Fruit fly (Drosophila melanogaster): ENCODE results near the gene CG3407.

Gene CG3407

dm6 chr2L:3773624-3773978 is 39.6 kb downstream of the CG3407 start (continued):
- TF ChIP-seq pros (GFP tag; optimal IDR thresholded peaks at IDR 0.05) (peak; percentile 32), vnd (GFP tag; IDR thresholded peaks at IDR 0.05; ENCODE audit: partially characterized antibody) (no peak), Atf6 (GFP tag; IDR thresholded peaks at IDR 0.05) (no peak), dmrt11E (tag; optimal IDR thresholded peaks at IDR 0.05) (no peak), CG31365 (tag; optimal IDR thresholded peaks at IDR 0.05) (no peak), CG7987 (GFP tag; optimal IDR thresholded peaks at IDR 0.05) (no peak), emc (GFP tag; optimal IDR thresholded peaks at IDR 0.05) (no peak), dysf (GFP tag; IDR thresholded peaks at IDR 0.05) (no peak), Fer1 (GFP tag; optimal IDR thresholded peaks at IDR 0.05) (no peak), chinmo (GFP tag; IDR thresholded peaks at IDR 0.05; ENCODE audit: partially characterized antibody) (peak; percentile 83; the same call in 2 of the 4 replicates), toy (GFP tag; IDR thresholded peaks at IDR 0.05) (no peak), corto (GFP tag; optimal IDR thresholded peaks at IDR 0.05) (no peak), usp (GFP tag; optimal IDR thresholded peaks at IDR 0.05) (no peak), CG10654 (GFP tag; optimal IDR thresholded peaks at IDR 0.05) (no peak), CTCF (GFP tag; optimal IDR thresholded peaks at IDR 0.05) (no peak), Nf-YB (GFP tag; optimal IDR thresholded peaks at IDR 0.05) (no peak), CG6254 (GFP tag; optimal IDR thresholded peaks at IDR 0.05) (no peak), CG15514 (GFP tag; optimal IDR thresholded peaks at IDR 0.05) (no peak), NC2β (GFP tag; optimal IDR thresholded peaks at IDR 0.05) (no peak), CG10462 (GFP tag; optimal IDR thresholded peaks at IDR 0.05) (no peak), CG31441 (GFP tag; IDR thresholded peaks at IDR 0.05) (no peak), ken (GFP tag; IDR thresholded peaks at IDR 0.05) (no peak), esg (GFP tag; conservative IDR thresholded peaks at IDR 0.05) (no peak), ATbp (GFP tag; optimal IDR thresholded peaks at IDR 0.05) (no peak), CG8944 (GFP tag; optimal IDR thresholded peaks at IDR 0.05) (no peak), Dek (tag; optimal IDR thresholded peaks at IDR 0.05) (no peak), CG10366 (GFP tag; IDR thresholded peaks at IDR 0.05) (no peak), HLH4C (GFP tag; IDR thresholded peaks at IDR 0.05; ENCODE audit: partially characterized antibody) (no peak), CG17912 (GFP tag; optimal IDR thresholded peaks at IDR 0.05) (no peak), CG12104 (GFP tag; optimal IDR thresholded peaks at IDR 0.05) (no peak), hkb (optimal IDR thresholded peaks at IDR 0.05) (no peak), hkb (GFP tag; IDR thresholded peaks at IDR 0.05) (no peak), nom (GFP tag; optimal IDR thresholded peaks at IDR 0.05) (peak; percentile 54), CG10267 (tag; optimal IDR thresholded peaks at IDR 0.05) (no peak), Fer2 (tag; optimal IDR thresholded peaks at IDR 0.05) (no peak), lola (GFP tag; optimal IDR thresholded peaks at IDR 0.05) (no peak), CG7372 (GFP tag; IDR thresholded peaks at IDR 0.05) (no peak), CG12299 (tag; optimal IDR thresholded peaks at IDR 0.05) (no peak), Mrtf (GFP tag; IDR thresholded peaks at IDR 0.05) (no peak), Eip74EF (GFP tag; optimal IDR thresholded peaks at IDR 0.05) (no peak), Deaf1 (tag; optimal IDR thresholded peaks at IDR 0.05) (peak; percentile 58)

dm6 chr2L:3772937-3773623 is 40.1 kb downstream of the CG3407 start:
- TF ChIP-seq CG31388 (GFP tag; optimal IDR thresholded peaks at IDR 0.05), result no peak
- no peak for TF ChIP-seq CG11398 (GFP tag; optimal IDR thresholded peaks at IDR 0.05)
- TF ChIP-seq CG11093 (GFP tag; IDR thresholded peaks at IDR 0.05), result no peak
- 0 out of 2 replicates have a peak, but pooled peaks have one; percentile 12 for TF ChIP-seq Atf6 (GFP tag; IDR thresholded peaks at IDR 0.05)
- peak; percentile 49; the same call in 1 of the 2 replicates for TF ChIP-seq al (GFP tag; IDR thresholded peaks at IDR 0.05)
- no peak for TF ChIP-seq CG17328 (GFP tag; IDR thresholded peaks at IDR 0.05)
- peak; percentile 75 for TF ChIP-seq CG13424 (tag; optimal IDR thresholded peaks at IDR 0.05)
- no peak for TF ChIP-seq aop (GFP tag; IDR thresholded peaks at IDR 0.05)
- TF ChIP-seq CG33213 (GFP tag; optimal IDR thresholded peaks at IDR 0.05), result no peak
- no peak for TF ChIP-seq Lhr (GFP tag; optimal IDR thresholded peaks at IDR 0.05)
- TF ChIP-seq dan (GFP tag; IDR thresholded peaks at IDR 0.05), result no peak
- no peak for TF ChIP-seq knrl (GFP tag; IDR thresholded peaks at IDR 0.05; ENCODE audit: partially characterized antibody)
- no peak for TF ChIP-seq CkIIα-i1 (GFP tag; IDR thresholded peaks at IDR 0.05)

Data from whole organism, embryonic.